Worm (Caenorhabditis elegans): ENCODE measurements around the gene T28C12.6.

DNA sequence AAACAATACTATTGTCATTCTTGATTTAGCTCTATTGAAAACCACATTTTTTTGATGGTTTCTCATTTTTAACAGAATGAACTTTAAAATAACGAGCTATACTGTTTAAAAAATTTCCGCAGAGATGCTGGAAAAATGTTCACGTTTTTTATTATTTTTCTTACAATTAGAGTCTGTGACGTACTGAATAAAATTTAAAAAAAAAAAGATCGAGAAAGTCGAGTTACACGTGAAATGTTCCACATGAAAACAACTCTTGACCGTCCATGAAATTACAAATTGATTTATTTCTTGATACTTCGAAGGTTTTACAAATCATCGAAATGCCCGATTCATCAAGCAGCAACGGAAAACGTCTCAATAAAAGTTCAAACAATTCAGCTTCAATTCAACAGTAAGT, 8.9 kb downstream of the T28C12.6 start, which contains the start of gene fbxa-202:
- no peak for TF ChIP-seq lin-39 (tag; optimal IDR thresholded peaks at IDR 0.05)
- no peak for TF ChIP-seq lin-13 (GFP tag; optimal IDR thresholded peaks at IDR 0.05)
- TF ChIP-seq nhr-6 (tag; optimal IDR thresholded peaks at IDR 0.05) = no peak
- TF ChIP-seq dmd-4 (tag; optimal IDR thresholded peaks at IDR 0.05) = no peak
- no peak for TF ChIP-seq unc-55 (GFP tag; optimal IDR thresholded peaks at IDR 0.05)
- TF ChIP-seq unc-62 (GFP tag; optimal IDR thresholded peaks at IDR 0.05) = no peak
- no peak for TF ChIP-seq elt-1 (tag; optimal IDR thresholded peaks at IDR 0.05)
- TF ChIP-seq R02D3.7 (tag; optimal IDR thresholded peaks at IDR 0.05) = no peak

All from whole organism, L2 larva.